Fruit fly (Drosophila melanogaster) whole organism, embryonic: Measurements from ENCODE around the gene Snx27.
A peak's percentile ranks its signal among the peaks of the same experiment; 100 is the strongest.

Source experiments
- B-H1 ChIP-seq: fragments of 200-800 bp; sonication (Bioruptor generic); IDR thresholded peaks from 3 replicates; pipeline ENCODE4 v1.3.6; 2022; ENCODE audit warnings: missing biosample characterization, missing genetic modification characterization
- CG10366 ChIP-seq: fragments of 200-800 bp; sonication (Bioruptor generic); IDR thresholded peaks from 2 replicates; pipeline ENCODE4 v1.3.6; 2022; ENCODE audit warnings: missing biosample characterization, missing genetic modification characterization
- CG10979 ChIP-seq: fragments of 200-800 bp; sonication (Bioruptor generic); optimal IDR thresholded peaks from 2 replicates; lab custom pipeline; 2018; ENCODE audit warnings: missing biosample characterization, mild to moderate bottlenecking, missing genetic modification characterization, moderate library complexity
- CG14441 ChIP-seq: fragments of 200-800 bp; sonication (Bioruptor generic); IDR thresholded peaks from 2 replicates; pipeline ENCODE4 v1.3.6; 2022; ENCODE audit warnings: missing biosample characterization, missing genetic modification characterization
- CG14860 ChIP-seq: fragments of 200-800 bp; sonication (Bioruptor generic); IDR thresholded peaks from 3 replicates; pipeline ENCODE4 v1.3.6; 2022; ENCODE audit warnings: missing biosample characterization, missing genetic modification characterization; ENCODE audit not compliant: partially characterized antibody
- CG15696 ChIP-seq: fragments of 200-800 bp; sonication (Bioruptor generic); optimal IDR thresholded peaks from 2 replicates; lab custom pipeline; 2019; ENCODE audit warnings: missing biosample characterization, mild to moderate bottlenecking, missing genetic modification characterization, moderate library complexity
- CG1603 ChIP-seq: fragments of 200-800 bp; sonication (Bioruptor generic); optimal IDR thresholded peaks from 2 replicates; lab custom pipeline; 2019; ENCODE audit warnings: missing biosample characterization, mild to moderate bottlenecking, missing genetic modification characterization, moderate library complexity
- CG16779 ChIP-seq: fragments of 200-800 bp; sonication (Bioruptor generic); IDR thresholded peaks from 2 replicates; pipeline ENCODE4 v1.3.6; 2022; ENCODE audit warnings: missing biosample characterization, missing genetic modification characterization
- CG18262 ChIP-seq: fragments of 200-800 bp; optimal IDR thresholded peaks from 3 replicates; lab custom pipeline; 2019; ENCODE audit warnings: missing biosample characterization, mild to moderate bottlenecking, missing genetic modification characterization, moderate library complexity
- CG1832 ChIP-seq: fragments of 200-800 bp; sonication (Bioruptor generic); optimal IDR thresholded peaks from 2 replicates; lab custom pipeline; 2017; ENCODE audit warnings: missing biosample characterization, mild to moderate bottlenecking, missing genetic modification characterization, inconsistent platforms
- CG18476 ChIP-seq: fragments of 200-800 bp; sonication (Bioruptor generic); optimal IDR thresholded peaks from 2 replicates; lab custom pipeline; 2016; ENCODE audit warnings: missing biosample characterization, mild to moderate bottlenecking, missing genetic modification characterization
- CG2199 ChIP-seq: fragments of 200-800 bp; sonication (Bioruptor generic); IDR thresholded peaks from 3 replicates; pipeline ENCODE4 v1.3.6; 2022; ENCODE audit warnings: missing biosample characterization, missing genetic modification characterization
- CG2712 ChIP-seq: fragments of 200-800 bp; optimal IDR thresholded peaks from 3 replicates; lab custom pipeline; 2019; ENCODE audit warnings: missing biosample characterization, mild to moderate bottlenecking, missing genetic modification characterization, moderate library complexity
- CG30020 ChIP-seq: fragments of 200-800 bp; optimal IDR thresholded peaks from 2 replicates; lab custom pipeline; 2019; ENCODE audit warnings: missing biosample characterization, mild to moderate bottlenecking, missing genetic modification characterization, moderate library complexity
- CG31224 ChIP-seq: fragments of 200-800 bp; sonication (Bioruptor generic); IDR thresholded peaks from 2 replicates; pipeline ENCODE4 v1.3.6; 2022; ENCODE audit warnings: missing biosample characterization, missing genetic modification characterization
- CG31388 ChIP-seq: fragments of 200-800 bp; sonication (Bioruptor generic); optimal IDR thresholded peaks from 2 replicates; lab custom pipeline; 2016; ENCODE audit warnings: missing biosample characterization, missing genetic modification characterization
- CG33213 ChIP-seq: fragments of 200-800 bp; sonication (Bioruptor generic); optimal IDR thresholded peaks from 3 replicates; lab custom pipeline; 2016; ENCODE audit warnings: missing biosample characterization, missing genetic modification characterization
- CG34224 ChIP-seq: fragments of 200-800 bp; sonication (Bioruptor generic); IDR thresholded peaks from 3 replicates; pipeline ENCODE4 v1.3.6; 2022; ENCODE audit warnings: missing biosample characterization, missing genetic modification characterization; ENCODE audit not compliant: partially characterized antibody
- CG3847 ChIP-seq: fragments of 200-800 bp; sonication (Bioruptor generic); IDR thresholded peaks from 2 replicates; pipeline ENCODE4 v1.3.6; 2022; ENCODE audit warnings: missing biosample characterization, missing genetic modification characterization
- CG4328 ChIP-seq: fragments of 200-800 bp; sonication (Bioruptor generic); optimal IDR thresholded peaks from 3 replicates; lab custom pipeline; 2017; ENCODE audit warnings: missing biosample characterization, missing genetic modification reagents, missing genetic modification characterization
- CG7963 ChIP-seq: fragments of 200-800 bp; sonication (Bioruptor generic); IDR thresholded peaks from 3 replicates; pipeline ENCODE4 v1.3.6; 2022; ENCODE audit warnings: missing biosample characterization, missing genetic modification characterization; ENCODE audit not compliant: partially characterized antibody
- CG8290 ChIP-seq, 3 experiments: fragments of 200-800 bp; sonication (Bioruptor generic); optimal IDR thresholded peaks; 2 replicates each; lab custom pipeline; 2016 to 2019; ENCODE audit warnings: missing biosample characterization in 3 of 3, missing genetic modification characterization in 3 of 3, mild to moderate bottlenecking in 2 of 3, moderate library complexity in 1 of 3
- CG8478 ChIP-seq: fragments of >200 bp; optimal IDR thresholded peaks from 2 replicates; lab custom pipeline; 2018
- CoRest ChIP-seq: fragments of 200-800 bp; sonication (Bioruptor generic); optimal IDR thresholded peaks from 3 replicates; lab custom pipeline; 2018; ENCODE audit warnings: missing biosample characterization, mild to moderate bottlenecking, missing genetic modification characterization, moderate library complexity
- Deaf1 ChIP-seq: fragments of 200-800 bp; optimal IDR thresholded peaks from 3 replicates; lab custom pipeline; 2019; ENCODE audit warnings: missing biosample characterization, mild to moderate bottlenecking, missing genetic modification characterization, moderate library complexity
- HLH4C ChIP-seq: fragments of 200-800 bp; sonication (Bioruptor generic); IDR thresholded peaks from 3 replicates; pipeline ENCODE4 v1.3.6; 2022; ENCODE audit warnings: missing biosample characterization, missing genetic modification characterization; ENCODE audit not compliant: partially characterized antibody
- Nf-YB ChIP-seq: fragments of 200-800 bp; sonication (Bioruptor generic); optimal IDR thresholded peaks from 3 replicates; lab custom pipeline; 2019; ENCODE audit warnings: missing biosample characterization, mild to moderate bottlenecking, missing genetic modification characterization, moderate library complexity
- Sry-δ ChIP-seq: fragments of 200-800 bp; sonication (Bioruptor generic); optimal IDR thresholded peaks from 2 replicates; lab custom pipeline; 2016; ENCODE audit warnings: missing biosample characterization, missing genetic modification characterization
- amos ChIP-seq: fragments of 200-800 bp; sonication (Bioruptor generic); IDR thresholded peaks from 2 replicates; pipeline ENCODE4 v1.3.6; 2022; ENCODE audit warnings: missing biosample characterization, missing genetic modification characterization; ENCODE audit not compliant: partially characterized antibody
- bsh ChIP-seq, 2 experiments: fragments of 200-800 bp; sonication (Bioruptor generic); optimal IDR thresholded peaks; 2 replicates each; lab custom pipeline; 2017 to 2018; ENCODE audit warnings: mild to moderate bottlenecking in 2 of 2, missing biosample characterization in 2 of 2, missing genetic modification characterization in 2 of 2, moderate library complexity in 1 of 2
- da ChIP-seq: fragments of 200-800 bp; sonication (Bioruptor generic); optimal IDR thresholded peaks from 2 replicates; lab custom pipeline; 2016; ENCODE audit warnings: missing biosample characterization, missing genetic modification characterization
- fru ChIP-seq: fragments of >200 bp; optimal IDR thresholded peaks from 2 replicates; lab custom pipeline; 2017
- gce ChIP-seq: fragments of 200-800 bp; sonication (Bioruptor generic); IDR thresholded peaks from 3 replicates; pipeline ENCODE4 v1.3.6; 2022; ENCODE audit warnings: missing biosample characterization, missing genetic modification characterization
- grau ChIP-seq: fragments of 200-800 bp; optimal IDR thresholded peaks from 3 replicates; lab custom pipeline; 2019; ENCODE audit warnings: missing biosample characterization, mild to moderate bottlenecking, missing genetic modification characterization, moderate library complexity
- hth ChIP-seq: fragments of >200 bp; optimal IDR thresholded peaks from 2 replicates; lab custom pipeline; 2017; ENCODE audit warnings: inconsistent platforms
- mam ChIP-seq: fragments of 200-800 bp; sonication (Bioruptor generic); optimal IDR thresholded peaks from 3 replicates; lab custom pipeline; 2016; ENCODE audit warnings: missing biosample characterization, missing genetic modification characterization
- nerfin-2 ChIP-seq: fragments of 200-800 bp; sonication (Bioruptor generic); IDR thresholded peaks from 2 replicates; pipeline ENCODE4 v1.3.6; 2022; ENCODE audit warnings: missing biosample characterization, missing genetic modification characterization; ENCODE audit not compliant: partially characterized antibody
- otp ChIP-seq: fragments of 200-800 bp; sonication (Bioruptor generic); IDR thresholded peaks from 3 replicates; pipeline ENCODE4, ENCODE4 v1.3.6; 2022; ENCODE audit warnings: missing biosample characterization, missing genetic modification characterization
- pan ChIP-seq, 4 experiments: fragments of >200 bp in 3 of 4; fragments of 200-800 bp in 1 of 4; sonication (Bioruptor generic) in 1 of 4; optimal IDR thresholded peaks in 3 of 4; IDR thresholded peaks in 1 of 4; 2 replicates each; pipeline versions ENCODE4 v1.3.6 to Lab custom; 2017 to 2022; ENCODE audit warnings: missing biosample characterization in 2 of 4, missing genetic modification characterization in 2 of 4, mixed read lengths in 1 of 4
- slou ChIP-seq: fragments of 200-800 bp; sonication (Bioruptor generic); optimal IDR thresholded peaks from 3 replicates; lab custom pipeline; 2016; ENCODE audit warnings: missing biosample characterization, missing genetic modification characterization
- sna ChIP-seq: fragments of 200-800 bp; sonication (Bioruptor generic); IDR thresholded peaks from 2 replicates; pipeline ENCODE4 v1.3.6; 2022; ENCODE audit warnings: missing biosample characterization, missing genetic modification characterization; ENCODE audit not compliant: partially characterized antibody
- sqz ChIP-seq: fragments of 200-800 bp; sonication (Bioruptor generic); optimal IDR thresholded peaks from 3 replicates; lab custom pipeline; 2018; ENCODE audit warnings: missing biosample characterization, mild to moderate bottlenecking, missing genetic modification characterization
- twi ChIP-seq: fragments of 200-800 bp; optimal IDR thresholded peaks from 2 replicates; lab custom pipeline; 2019; ENCODE audit warnings: missing biosample characterization, mild to moderate bottlenecking, missing genetic modification characterization, moderate library complexity
- unc-4 ChIP-seq: fragments of 200-800 bp; sonication (Bioruptor generic); IDR thresholded peaks from 2 replicates; pipeline ENCODE4 v1.3.6; 2022; ENCODE audit warnings: missing biosample characterization, missing genetic modification characterization; ENCODE audit not compliant: partially characterized antibody
- vvl ChIP-seq: fragments of 200-800 bp; sonication (Bioruptor generic); IDR thresholded peaks from 2 replicates; pipeline ENCODE4 v1.3.6; 2022; ENCODE audit warnings: missing biosample characterization, missing genetic modification characterization
- zen2 ChIP-seq: fragments of 200-800 bp; sonication (Bioruptor generic); IDR thresholded peaks from 3 replicates; pipeline ENCODE4 v1.3.6; 2022; ENCODE audit warnings: missing biosample characterization, missing genetic modification characterization; ENCODE audit not compliant: partially characterized antibody
- zfh1 ChIP-seq: fragments of 200-800 bp; sonication (Bioruptor generic); IDR thresholded peaks from 3 replicates; pipeline ENCODE4 v1.3.6; 2022; ENCODE audit warnings: missing biosample characterization, missing genetic modification characterization
- zfh2 ChIP-seq: fragments of 200-800 bp; sonication (Bioruptor generic); optimal IDR thresholded peaks from 2 replicates; lab custom pipeline; 2016; ENCODE audit warnings: missing biosample characterization, missing genetic modification characterization

Snx27 gene

DNA sequence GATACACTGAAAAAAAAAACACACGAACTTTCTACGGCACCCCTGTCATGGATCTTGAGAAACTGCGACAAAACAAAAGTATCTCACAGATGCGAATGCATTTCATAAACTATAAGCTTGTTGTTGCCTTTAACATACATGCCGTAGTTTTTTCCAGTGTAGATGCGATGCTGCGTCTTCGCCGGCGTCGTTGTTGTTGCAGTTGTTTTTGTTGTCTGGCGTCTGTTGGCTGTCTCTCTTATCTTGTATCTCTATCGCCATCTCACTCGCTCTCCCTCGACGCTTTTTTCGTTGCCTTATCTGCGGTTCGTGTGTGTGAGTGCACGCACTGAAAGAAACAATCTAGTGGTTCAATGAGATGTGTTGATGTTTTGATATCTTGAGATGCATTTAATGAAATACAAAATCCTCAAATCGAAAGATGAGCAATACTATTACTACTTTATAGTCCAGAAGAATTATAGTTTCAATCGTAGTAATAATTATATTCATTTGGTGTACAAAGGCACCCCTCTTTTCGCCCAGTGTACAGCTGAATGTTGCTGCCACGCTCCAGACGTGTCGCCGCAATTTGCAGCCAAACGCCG lies 41.3 kb downstream of the Snx27 start (continued):
- TF ChIP-seq CG18476, result peak; percentile 96
- TF ChIP-seq CG2199 (GFP tag; lab: Robert Waterston, UW), result peak; percentile 97
- peak; percentile 96 for TF ChIP-seq CG14441 (GFP tag; lab: Robert Waterston, UW)
- peak; percentile 92 for TF ChIP-seq CG31388 (GFP tag; lab: Kevin White, UChicago)
- peak; percentile 97 for TF ChIP-seq CG15696 (tag; lab: Kevin White, UChicago)
- peak; percentile 94 for TF ChIP-seq CG10979
- TF ChIP-seq fru (lab: Kevin White, UChicago), result no peak
- TF ChIP-seq sqz (GFP tag; lab: Kevin White, UChicago), result peak; percentile 95
- peak; percentile 95 for TF ChIP-seq CoRest (tag; lab: Kevin White, UChicago)
- peak; percentile 66 for TF ChIP-seq grau (tag; lab: Kevin White, UChicago)
- TF ChIP-seq CG10366 (GFP tag; lab: Robert Waterston, UW), result peak; percentile 94
- TF ChIP-seq bsh (GFP tag; optimal IDR thresholded peaks at IDR 0.05; lab: Kevin White, UChicago), result peak; percentile 91 to 94
- peak; percentile 92 for TF ChIP-seq zfh2
- TF ChIP-seq CG1832 (GFP tag; lab: Kevin White, UChicago), result peak; percentile 45
- peak; percentile 98 for TF ChIP-seq CG33213 (GFP tag; lab: Kevin White, UChicago)
- peak; percentile 82 for TF ChIP-seq Nf-YB
- TF ChIP-seq CG8290 (GFP tag; optimal IDR thresholded peaks at IDR 0.05; lab: Kevin White, UChicago), result peak; percentile 98
- TF ChIP-seq CG8290 (tag; optimal IDR thresholded peaks at IDR 0.05; lab: Kevin White, UChicago), result peak; percentile 93 to 94
- peak; percentile 92 for TF ChIP-seq CG3847 (GFP tag; lab: Robert Waterston, UW)
- peak; percentile 96 for TF ChIP-seq mam (GFP tag; lab: Kevin White, UChicago)
- TF ChIP-seq slou (GFP tag; lab: Kevin White, UChicago), result peak; percentile 86

dm6 chrX:5695958-5696357 lies 41.9 kb downstream of the Snx27 start:
- TF ChIP-seq CG30020 (tag; lab: Kevin White, UChicago), result peak; percentile 18
- TF ChIP-seq CG16779 (GFP tag; lab: Robert Waterston, UW), result 0 out of 2 replicates have a peak, but pooled peaks have one; percentile 10
- TF ChIP-seq zfh1, result peak; percentile 52; the same call in 2 of the 3 replicates
- TF ChIP-seq gce (GFP tag; lab: Robert Waterston, UW), result 0 out of 3 replicates have a peak, but pooled peaks have one; percentile 5
- TF ChIP-seq CG14860 (GFP tag; lab: Robert Waterston, UW), result peak; percentile 52; the same call in 2 of the 3 replicates
- no peak for TF ChIP-seq da (GFP tag; lab: Kevin White, UChicago)
- 0 out of 3 replicates have a peak, but pooled peaks have one; percentile 25 for TF ChIP-seq CG7963 (GFP tag; lab: Robert Waterston, UW)
- TF ChIP-seq CG31224 (GFP tag; lab: Robert Waterston, UW), result no peak
- peak; percentile 36; the same call in 1 of the 3 replicates for TF ChIP-seq zen2 (GFP tag; lab: Robert Waterston, UW)
- TF ChIP-seq sna (GFP tag; lab: Robert Waterston, UW), result peak; percentile 65
- no peak for TF ChIP-seq CG4328 (GFP tag; lab: Kevin White, UChicago)
- TF ChIP-seq amos, result peak; percentile 67
- peak; percentile 58; the same call in 2 of the 3 replicates for TF ChIP-seq HLH4C (GFP tag; lab: Robert Waterston, UW)
- peak; percentile 33 for TF ChIP-seq Deaf1 (tag; lab: Kevin White, UChicago)
- TF ChIP-seq nerfin-2 (GFP tag; lab: Robert Waterston, UW), result peak; percentile 34; the same call in 1 of the 2 replicates
- TF ChIP-seq pan (optimal IDR thresholded peaks at IDR 0.05; lab: Kevin White, UChicago), result no peak
- TF ChIP-seq pan (GFP tag; optimal IDR thresholded peaks at IDR 0.05 in 1 of 2, IDR thresholded peaks at IDR 0.05 in 1 of 2), result peak in 1 of 2 experiments; percentile 6
- no peak for TF ChIP-seq B-H1 (GFP tag; lab: Robert Waterston, UW)
- TF ChIP-seq hth, result no peak
- TF ChIP-seq vvl (GFP tag; lab: Robert Waterston, UW), result peak; percentile 7
- TF ChIP-seq CG18262 (tag; lab: Kevin White, UChicago), result peak; percentile 80
- TF ChIP-seq CG1603 (tag; lab: Kevin White, UChicago), result peak; percentile 30
- TF ChIP-seq CG2712, result peak; percentile 81
- peak; percentile 4; the same call in 1 of the 3 replicates for TF ChIP-seq otp
- TF ChIP-seq CG8478 (lab: Kevin White, UChicago), result no peak
- TF ChIP-seq twi (tag; lab: Kevin White, UChicago), result peak; percentile 52
- peak; percentile 61; the same call in 2 of the 3 replicates for TF ChIP-seq CG34224 (GFP tag; lab: Robert Waterston, UW)
- peak; percentile 47; the same call in 1 of the 2 replicates for TF ChIP-seq unc-4 (GFP tag; lab: Robert Waterston, UW)
- peak; percentile 64 for TF ChIP-seq Sry-δ (GFP tag; lab: Kevin White, UChicago)
